Fruit fly (Drosophila melanogaster) whole organism, embryonic: ENCODE measurements around the gene CG34451.
A peak's percentile ranks its signal among the peaks of the same experiment; 100 is the strongest.

Experiments used
- CG10267 ChIP-seq: fragments of 200-800 bp; sonication (Bioruptor generic); optimal IDR thresholded peaks from 2 replicates; lab custom pipeline; 2018; ENCODE audit warnings: missing biosample characterization, mild to moderate bottlenecking, missing genetic modification characterization, moderate library complexity
- CG10274 ChIP-seq: fragments of 200-800 bp; sonication (Bioruptor generic); optimal IDR thresholded peaks from 3 replicates; lab custom pipeline; 2017; ENCODE audit warnings: missing biosample characterization, mild to moderate bottlenecking, missing genetic modification characterization
- CG12942 ChIP-seq: fragments of 200-800 bp; sonication (Bioruptor generic); optimal IDR thresholded peaks from 3 replicates; lab custom pipeline; 2016; ENCODE audit warnings: missing biosample characterization, missing genetic modification characterization
- CG13424 ChIP-seq: fragments of 200-800 bp; sonication (Bioruptor generic); optimal IDR thresholded peaks from 2 replicates; lab custom pipeline; 2019; ENCODE audit warnings: missing biosample characterization, mild to moderate bottlenecking, missing genetic modification characterization, moderate library complexity
- CG15073 ChIP-seq: fragments of 200-800 bp; sonication (Bioruptor generic); optimal IDR thresholded peaks from 2 replicates; lab custom pipeline; 2016; ENCODE audit warnings: missing biosample characterization, missing genetic modification characterization
- CG16815 ChIP-seq: fragments of 200-800 bp; sonication (Bioruptor generic); optimal IDR thresholded peaks from 3 replicates; lab custom pipeline; 2017; ENCODE audit warnings: missing biosample characterization, mild to moderate bottlenecking, missing genetic modification characterization
- CG1832 ChIP-seq: fragments of 200-800 bp; sonication (Bioruptor generic); optimal IDR thresholded peaks from 2 replicates; lab custom pipeline; 2017; ENCODE audit warnings: missing biosample characterization, mild to moderate bottlenecking, missing genetic modification characterization, inconsistent platforms
- CG2120 ChIP-seq: fragments of 200-800 bp; sonication (Bioruptor generic); optimal IDR thresholded peaks from 3 replicates; lab custom pipeline; 2016; ENCODE audit warnings: missing biosample characterization, missing genetic modification characterization
- CG2889 ChIP-seq: fragments of 200-800 bp; sonication (Bioruptor generic); IDR thresholded peaks from 3 replicates; pipeline ENCODE4 v1.3.6; 2022; ENCODE audit warnings: missing biosample characterization, missing genetic modification characterization
- CG3163 ChIP-seq: fragments of 200-800 bp; sonication (Bioruptor generic); optimal IDR thresholded peaks from 3 replicates; lab custom pipeline; 2016; ENCODE audit warnings: missing biosample characterization, missing genetic modification characterization
- CG42726 ChIP-seq: fragments of 200-800 bp; sonication (Bioruptor generic); IDR thresholded peaks from 2 replicates; pipeline ENCODE4 v1.3.6; 2022; ENCODE audit warnings: missing biosample characterization, missing genetic modification characterization; ENCODE audit not compliant: partially characterized antibody
- CG4282 ChIP-seq: fragments of 200-800 bp; sonication (Bioruptor generic); optimal IDR thresholded peaks from 2 replicates; lab custom pipeline; 2016; ENCODE audit warnings: missing biosample characterization, missing genetic modification characterization
- CG6683 ChIP-seq: fragments of 200-800 bp; sonication (Bioruptor generic); optimal IDR thresholded peaks from 2 replicates; lab custom pipeline; 2017; ENCODE audit warnings: missing biosample characterization, mild to moderate bottlenecking, missing genetic modification characterization, missing genetic modification reagents
- CG6791 ChIP-seq: fragments of 200-800 bp; sonication (Bioruptor generic); IDR thresholded peaks from 3 replicates; pipeline ENCODE4 v1.3.6; 2022; ENCODE audit warnings: missing biosample characterization, missing genetic modification characterization; ENCODE audit not compliant: partially characterized antibody
- CG7987 ChIP-seq: fragments of 200-800 bp; sonication (Bioruptor generic); optimal IDR thresholded peaks from 2 replicates; lab custom pipeline; 2018; ENCODE audit warnings: missing biosample characterization, mild to moderate bottlenecking, missing genetic modification characterization, moderate library complexity
- CG8290 ChIP-seq, 3 experiments: fragments of 200-800 bp; sonication (Bioruptor generic); optimal IDR thresholded peaks; 2 replicates each; lab custom pipeline; 2016 to 2019; ENCODE audit warnings: missing biosample characterization in 3 of 3, missing genetic modification characterization in 3 of 3, mild to moderate bottlenecking in 2 of 3, moderate library complexity in 1 of 3
- CG8765 ChIP-seq: fragments of 200-800 bp; sonication (Bioruptor generic); IDR thresholded peaks from 2 replicates; pipeline ENCODE4 v1.3.6; 2022; ENCODE audit warnings: missing biosample characterization, missing genetic modification characterization
- CkIIα-i1 ChIP-seq: fragments of 200-800 bp; sonication (Bioruptor generic); IDR thresholded peaks from 2 replicates; pipeline ENCODE4 v1.3.6; 2022; ENCODE audit warnings: missing biosample characterization, missing genetic modification characterization
- CoRest ChIP-seq: fragments of 200-800 bp; sonication (Bioruptor generic); optimal IDR thresholded peaks from 3 replicates; lab custom pipeline; 2018; ENCODE audit warnings: missing biosample characterization, mild to moderate bottlenecking, missing genetic modification characterization, moderate library complexity
- Dip3 ChIP-seq: fragments of 200-800 bp; sonication (Bioruptor generic); optimal IDR thresholded peaks from 3 replicates; lab custom pipeline; 2016; ENCODE audit warnings: missing biosample characterization, missing genetic modification characterization
- Dll ChIP-seq: fragments of 200-800 bp; sonication (Bioruptor generic); IDR thresholded peaks from 4 replicates; pipeline ENCODE4 v1.3.6; 2022; ENCODE audit warnings: missing biosample characterization, missing genetic modification characterization; ENCODE audit not compliant: partially characterized antibody
- Gsc ChIP-seq: fragments of 200-800 bp; sonication (Bioruptor generic); IDR thresholded peaks from 2 replicates; pipeline ENCODE4 v1.3.6; 2022; ENCODE audit warnings: missing biosample characterization, missing genetic modification characterization
- HHEX ChIP-seq: fragments of 200-800 bp; sonication (Bioruptor generic); optimal IDR thresholded peaks from 3 replicates; lab custom pipeline; 2017; ENCODE audit warnings: missing biosample characterization, mild to moderate bottlenecking, missing genetic modification characterization, missing genetic modification reagents
- Hmr ChIP-seq: fragments of 200-800 bp; sonication (Bioruptor generic); optimal IDR thresholded peaks from 3 replicates; lab custom pipeline; 2017; ENCODE audit warnings: mild to moderate bottlenecking, missing biosample characterization, missing genetic modification reagents, missing genetic modification characterization
- Lhr ChIP-seq: fragments of 200-800 bp; sonication (Bioruptor generic); optimal IDR thresholded peaks from 3 replicates; lab custom pipeline; 2017; ENCODE audit warnings: mild to moderate bottlenecking, missing biosample characterization, missing genetic modification reagents, missing genetic modification characterization
- Poxn ChIP-seq: fragments of 200-800 bp; sonication (Bioruptor generic); IDR thresholded peaks from 2 replicates; pipeline ENCODE4 v1.3.6; 2022; ENCODE audit warnings: missing biosample characterization, missing genetic modification characterization
- Sox102F ChIP-seq: fragments of 200-800 bp; sonication (Bioruptor generic); optimal IDR thresholded peaks from 2 replicates; lab custom pipeline; 2018; ENCODE audit warnings: missing biosample characterization, mild to moderate bottlenecking, missing genetic modification characterization, moderate library complexity
- ac ChIP-seq: fragments of 200-800 bp; sonication (Bioruptor generic); optimal IDR thresholded peaks from 3 replicates; lab custom pipeline; 2017; ENCODE audit warnings: missing biosample characterization, mild to moderate bottlenecking, missing genetic modification characterization
- ash1 ChIP-seq: fragments of 200-800 bp; sonication (Bioruptor generic); optimal IDR thresholded peaks from 2 replicates; lab custom pipeline; 2018; ENCODE audit warnings: missing biosample characterization, mild to moderate bottlenecking, missing genetic modification characterization
- bsh ChIP-seq, 2 experiments: fragments of 200-800 bp; sonication (Bioruptor generic); optimal IDR thresholded peaks; 2 replicates each; lab custom pipeline; 2017 to 2018; ENCODE audit warnings: mild to moderate bottlenecking in 2 of 2, missing biosample characterization in 2 of 2, missing genetic modification characterization in 2 of 2, moderate library complexity in 1 of 2
- crp ChIP-seq, 2 experiments: fragments of 200-800 bp; sonication (Bioruptor generic); optimal IDR thresholded peaks; 2 replicates in 1 of 2; 3 replicates in 1 of 2; lab custom pipeline; 2017; ENCODE audit warnings: missing biosample characterization in 2 of 2, missing genetic modification characterization in 2 of 2, mild to moderate bottlenecking in 1 of 2, moderate library complexity in 1 of 2
- danr ChIP-seq: fragments of 200-800 bp; sonication (Bioruptor generic); IDR thresholded peaks from 2 replicates; pipeline ENCODE4 v1.3.6; 2022; ENCODE audit warnings: missing biosample characterization, missing genetic modification characterization
- dysf ChIP-seq: fragments of 200-800 bp; sonication (Bioruptor generic); IDR thresholded peaks from 3 replicates; pipeline ENCODE4 v1.3.6; 2022; ENCODE audit warnings: missing biosample characterization, missing genetic modification characterization
- emc ChIP-seq: fragments of 200-800 bp; sonication (Bioruptor generic); optimal IDR thresholded peaks from 2 replicates; lab custom pipeline; 2016; ENCODE audit warnings: missing biosample characterization, missing genetic modification characterization
- eyg ChIP-seq: fragments of 200-800 bp; sonication (Bioruptor generic); optimal IDR thresholded peaks from 3 replicates; lab custom pipeline; 2016; ENCODE audit warnings: missing biosample characterization, missing genetic modification characterization
- fru ChIP-seq: fragments of >200 bp; optimal IDR thresholded peaks from 2 replicates; lab custom pipeline; 2017
- gce ChIP-seq: fragments of 200-800 bp; sonication (Bioruptor generic); IDR thresholded peaks from 3 replicates; pipeline ENCODE4 v1.3.6; 2022; ENCODE audit warnings: missing biosample characterization, missing genetic modification characterization
- grau ChIP-seq: fragments of 200-800 bp; optimal IDR thresholded peaks from 3 replicates; lab custom pipeline; 2019; ENCODE audit warnings: missing biosample characterization, mild to moderate bottlenecking, missing genetic modification characterization, moderate library complexity
- ind ChIP-seq: fragments of 200-800 bp; sonication (Bioruptor generic); optimal IDR thresholded peaks from 3 replicates; lab custom pipeline; 2016; ENCODE audit warnings: missing biosample characterization, missing genetic modification characterization
- inv ChIP-seq: fragments of 200-800 bp; sonication (Bioruptor generic); IDR thresholded peaks from 2 replicates; pipeline ENCODE4 v1.3.6; 2022; ENCODE audit warnings: missing biosample characterization, missing genetic modification characterization; ENCODE audit not compliant: partially characterized antibody
- kah ChIP-seq: fragments of 200-800 bp; sonication (Bioruptor generic); optimal IDR thresholded peaks from 2 replicates; lab custom pipeline; 2018; ENCODE audit warnings: missing biosample characterization, mild to moderate bottlenecking, missing genetic modification characterization
- lbe ChIP-seq: fragments of 200-800 bp; sonication (Bioruptor generic); optimal IDR thresholded peaks from 2 replicates; lab custom pipeline; 2016; ENCODE audit warnings: missing biosample characterization, mild to moderate bottlenecking, missing genetic modification characterization
- pfk ChIP-seq: fragments of 200-800 bp; sonication (Bioruptor generic); optimal IDR thresholded peaks from 2 replicates; lab custom pipeline; 2018; ENCODE audit warnings: missing biosample characterization, mild to moderate bottlenecking, missing genetic modification characterization, moderate library complexity
- phol ChIP-seq: fragments of 200-800 bp; sonication (Bioruptor generic); optimal IDR thresholded peaks from 3 replicates; lab custom pipeline; 2018; ENCODE audit warnings: missing biosample characterization, mild to moderate bottlenecking, missing genetic modification characterization, moderate library complexity
- shn ChIP-seq: fragments of 200-800 bp; sonication (Bioruptor generic); optimal IDR thresholded peaks from 3 replicates; lab custom pipeline; 2016; ENCODE audit warnings: missing biosample characterization, missing genetic modification characterization
- slp2 ChIP-seq: fragments of 200-800 bp; sonication (Bioruptor generic); optimal IDR thresholded peaks from 2 replicates; lab custom pipeline; 2016; ENCODE audit warnings: missing biosample characterization, missing genetic modification characterization
- so ChIP-seq: fragments of 200-800 bp; sonication (Bioruptor generic); IDR thresholded peaks from 3 replicates; pipeline ENCODE4 v1.3.6; 2022; ENCODE audit warnings: missing biosample characterization, missing genetic modification characterization
- trem ChIP-seq: fragments of 200-800 bp; optimal IDR thresholded peaks from 3 replicates; lab custom pipeline; 2019; ENCODE audit warnings: missing biosample characterization, mild to moderate bottlenecking, missing genetic modification characterization, moderate library complexity
- z ChIP-seq: fragments of 200-800 bp; sonication (Bioruptor generic); IDR thresholded peaks from 3 replicates; pipeline ENCODE4 v1.3.6; 2022; ENCODE audit warnings: missing biosample characterization, missing genetic modification characterization
- zfh1 ChIP-seq: fragments of 200-800 bp; sonication (Bioruptor generic); IDR thresholded peaks from 3 replicates; pipeline ENCODE4 v1.3.6; 2022; ENCODE audit warnings: missing biosample characterization, missing genetic modification characterization

The CG34451 gene

dm6 chr3L:15675111-15675510, 16.8 kb downstream of the CG34451 start (continued):
- peak; percentile 82 for TF ChIP-seq CG16815 (GFP tag; lab: Kevin White, UChicago)
- peak; percentile 90 for TF ChIP-seq phol (tag; lab: Kevin White, UChicago)
- peak; percentile 12 for TF ChIP-seq HHEX (GFP tag; lab: Kevin White, UChicago)
- no peak for TF ChIP-seq CG42726 (GFP tag; lab: Robert Waterston, UW)
- peak; percentile 62; the same call in 1 of the 3 replicates for TF ChIP-seq so
- no peak for TF ChIP-seq Hmr (GFP tag; lab: Kevin White, UChicago)
- no peak for TF ChIP-seq danr (GFP tag; lab: Robert Waterston, UW)
- no peak for TF ChIP-seq crp (GFP tag; optimal IDR thresholded peaks at IDR 0.05; lab: Kevin White, UChicago)
- TF ChIP-seq ac (GFP tag; lab: Kevin White, UChicago) = peak; percentile 80
- no peak for TF ChIP-seq Poxn (GFP tag; lab: Robert Waterston, UW)
- no peak for TF ChIP-seq eyg (GFP tag; lab: Kevin White, UChicago)
- peak; percentile 89 for TF ChIP-seq zfh1
- TF ChIP-seq CG10274 (GFP tag; lab: Kevin White, UChicago) = no peak
- no peak for TF ChIP-seq CG7987 (GFP tag; lab: Kevin White, UChicago)
- TF ChIP-seq CG6791 (GFP tag; lab: Robert Waterston, UW) = no peak
- no peak for TF ChIP-seq CG2120
- no peak for TF ChIP-seq CG4282 (GFP tag; lab: Kevin White, UChicago)
- TF ChIP-seq grau (tag; lab: Kevin White, UChicago) = peak; percentile 70
- no peak for TF ChIP-seq pfk
- TF ChIP-seq CG1832 = no peak
- TF ChIP-seq Dll (GFP tag; lab: Robert Waterston, UW) = no peak
- TF ChIP-seq inv (GFP tag; lab: Robert Waterston, UW) = no peak
- TF ChIP-seq CkIIα-i1 (GFP tag; lab: Robert Waterston, UW) = no peak
- peak; percentile 86 for TF ChIP-seq trem (tag; lab: Kevin White, UChicago)
- peak; percentile 62 for TF ChIP-seq CG8290 (GFP tag; optimal IDR thresholded peaks at IDR 0.05; lab: Kevin White, UChicago)
- TF ChIP-seq CG8290 (tag; optimal IDR thresholded peaks at IDR 0.05; lab: Kevin White, UChicago) = peak in 1 of 2 experiments; percentile 26
- TF ChIP-seq slp2 (GFP tag; lab: Kevin White, UChicago) = peak; percentile 53
- TF ChIP-seq gce (GFP tag; lab: Robert Waterston, UW) = no peak
- TF ChIP-seq Gsc (GFP tag; lab: Robert Waterston, UW) = peak; percentile 50; the same call in 1 of the 2 replicates
- peak; percentile 31 for TF ChIP-seq CG15073 (GFP tag; lab: Kevin White, UChicago)
- TF ChIP-seq CoRest = peak; percentile 71
- peak; percentile 49 for TF ChIP-seq ind (GFP tag; lab: Kevin White, UChicago)
- TF ChIP-seq dysf (GFP tag; lab: Robert Waterston, UW) = peak; percentile 28; the same call in 1 of the 3 replicates
- no peak for TF ChIP-seq CG3163 (GFP tag; lab: Kevin White, UChicago)
- no peak for TF ChIP-seq lbe (GFP tag; lab: Kevin White, UChicago)
- peak; percentile 81 for TF ChIP-seq CG10267
- TF ChIP-seq CG8765 (GFP tag; lab: Robert Waterston, UW) = peak; percentile 65; the same call in 1 of the 2 replicates
- TF ChIP-seq shn (GFP tag; lab: Kevin White, UChicago) = peak; percentile 26
- TF ChIP-seq kah (GFP tag; lab: Kevin White, UChicago) = peak; percentile 91
- no peak for TF ChIP-seq CG6683
- TF ChIP-seq ash1 = no peak
- peak; percentile 61 for TF ChIP-seq CG13424 (tag; lab: Kevin White, UChicago)
- no peak for TF ChIP-seq emc (GFP tag; lab: Kevin White, UChicago)
- no peak for TF ChIP-seq CG2889 (GFP tag; lab: Robert Waterston, UW)
- TF ChIP-seq fru (lab: Kevin White, UChicago) = no peak
- TF ChIP-seq z (GFP tag; lab: Robert Waterston, UW) = 0 out of 3 replicates have a peak, but pooled peaks have one; percentile 25
- peak; percentile 67 for TF ChIP-seq Sox102F (GFP tag; lab: Kevin White, UChicago)
- TF ChIP-seq Dip3 (GFP tag; lab: Kevin White, UChicago) = no peak
- TF ChIP-seq CG12942 (GFP tag; lab: Kevin White, UChicago) = peak; percentile 52
- peak in 1 of 2 experiments; percentile 91 for TF ChIP-seq bsh (GFP tag; optimal IDR thresholded peaks at IDR 0.05; lab: Kevin White, UChicago)
- TF ChIP-seq Lhr (GFP tag; lab: Kevin White, UChicago) = peak; percentile 45
